Worm (Caenorhabditis elegans) whole organism, early embryonic: ENCODE data around the gene marb-1.

Experiments used
- F13C5.2 ChIP-seq: sonication (generic microtip); optimal IDR thresholded peaks from 2 replicates; lab custom pipeline; 2017; ENCODE audit warnings: mild to moderate bottlenecking, missing genetic modification characterization, inconsistent platforms, missing compliant biosample characterization
- ama-1 ChIP-seq: fragments of 150-350 bp; optimal IDR thresholded peaks from 2 replicates; lab custom pipeline; 2014
- ceh-13 ChIP-seq: fragments of 200-800 bp; sonication (Bioruptor generic); optimal IDR thresholded peaks from 2 replicates; lab custom pipeline; 2018; ENCODE audit warnings: mild to moderate bottlenecking, missing genetic modification characterization, missing compliant biosample characterization
- ets-7 ChIP-seq: sonication (generic microtip); optimal IDR thresholded peaks from 2 replicates; lab custom pipeline; 2016; ENCODE audit warnings: missing genotype, missing genetic modification characterization, missing compliant biosample characterization
- hmbx-1 ChIP-seq: sonication (generic microtip); optimal IDR thresholded peaks from 2 replicates; lab custom pipeline; 2016; ENCODE audit warnings: mild to moderate bottlenecking, missing genetic modification characterization, missing compliant biosample characterization
- scrt-1 ChIP-seq: fragments of 200-800 bp; sonication (Bioruptor generic); IDR thresholded peaks from 2 replicates; pipeline ENCODE4 v1.3.6; 2022; ENCODE audit warnings: missing genetic modification characterization, missing compliant biosample characterization
- tbx-11 ChIP-seq: fragments of 200-800 bp; sonication (Bioruptor generic); IDR thresholded peaks from 2 replicates; pipeline ENCODE4 v1.3.6; 2022; ENCODE audit warnings: missing genetic modification characterization, missing compliant biosample characterization

- TF ChIP-seq tbx-11 (GFP tag; lab: Robert Waterston, UW): no peak
- TF ChIP-seq ama-1 (lab: Kevin White, UChicago): no peak
- no peak for TF ChIP-seq hmbx-1 (tag; lab: Kevin White, UChicago)
- no peak for TF ChIP-seq scrt-1 (GFP tag; lab: Robert Waterston, UW)
- TF ChIP-seq ets-7 (tag; lab: Kevin White, UChicago): no peak
- no peak for TF ChIP-seq ceh-13 (GFP tag; lab: Kevin White, UChicago)
- TF ChIP-seq F13C5.2 (tag; lab: Kevin White, UChicago): no peak
Observed at ce11 chrIV:12162732-12163131, 46.1 kb downstream of the marb-1 start.
